Worm (Caenorhabditis elegans) whole organism, L1 larva: ENCODE results near the gene mpst-7.

Source experiments
- ama-1 ChIP-seq: fragments of 150-350 bp; optimal IDR thresholded peaks from 2 replicates; lab custom pipeline; 2014
- fos-1 ChIP-seq: fragments of 150-350 bp; optimal IDR thresholded peaks from 2 replicates; lab custom pipeline; 2014; ENCODE audit warnings: missing biosample characterization, missing genetic modification characterization
- jun-1 ChIP-seq: fragments of 150-350 bp; optimal IDR thresholded peaks from 2 replicates; lab custom pipeline; 2014; ENCODE audit warnings: missing biosample characterization, missing genetic modification reagents, missing genetic modification characterization
- lin-13 ChIP-seq: fragments of 150-350 bp; optimal IDR thresholded peaks from 2 replicates; lab custom pipeline; 2014; ENCODE audit warnings: missing biosample characterization, missing genetic modification reagents, missing genetic modification characterization
- lin-15B ChIP-seq: fragments of 150-350 bp; sonication (generic microtip); optimal IDR thresholded peaks from 3 replicates; lab custom pipeline; 2014; ENCODE audit warnings: missing biosample characterization, missing genetic modification characterization
- lir-3 ChIP-seq: sonication (generic microtip); optimal IDR thresholded peaks from 2 replicates; lab custom pipeline; 2016; ENCODE audit warnings: mild to moderate bottlenecking, missing genetic modification characterization, moderate library complexity, missing compliant biosample characterization; ENCODE audit not compliant: poor library complexity
- lsy-2 ChIP-seq, 2 experiments: fragments of 150-350 bp; optimal IDR thresholded peaks; 2 replicates each; lab custom pipeline; 2014; ENCODE audit warnings: missing biosample characterization in 2 of 2, missing genetic modification characterization in 2 of 2
- mep-1 ChIP-seq: fragments of 150-350 bp; optimal IDR thresholded peaks from 2 replicates; lab custom pipeline; 2014; ENCODE audit warnings: missing biosample characterization, missing genetic modification characterization
- pax-3 ChIP-seq: fragments of 200-800 bp; sonication (Bioruptor generic); optimal IDR thresholded peaks from 2 replicates; lab custom pipeline; 2018; ENCODE audit warnings: mild to moderate bottlenecking, missing genetic modification characterization, moderate library complexity, missing compliant biosample characterization
- rnt-1 ChIP-seq: sonication (generic microtip); optimal IDR thresholded peaks from 2 replicates; lab custom pipeline; 2016; ENCODE audit warnings: mild to moderate bottlenecking, missing genetic modification characterization, moderate library complexity, missing compliant biosample characterization
- snu-23 ChIP-seq: sonication (generic microtip); optimal IDR thresholded peaks from 2 replicates; lab custom pipeline; 2016; ENCODE audit warnings: missing genetic modification characterization, missing compliant biosample characterization
- unc-130 ChIP-seq: fragments of 150-350 bp; optimal IDR thresholded peaks from 2 replicates; lab custom pipeline; 2017; ENCODE audit warnings: missing biosample characterization, missing genetic modification characterization, inconsistent platforms
- unc-62 ChIP-seq: fragments of 150-350 bp; optimal IDR thresholded peaks from 2 replicates; lab custom pipeline; 2014; ENCODE audit warnings: missing biosample characterization, missing genetic modification reagents, missing genetic modification characterization

DNA sequence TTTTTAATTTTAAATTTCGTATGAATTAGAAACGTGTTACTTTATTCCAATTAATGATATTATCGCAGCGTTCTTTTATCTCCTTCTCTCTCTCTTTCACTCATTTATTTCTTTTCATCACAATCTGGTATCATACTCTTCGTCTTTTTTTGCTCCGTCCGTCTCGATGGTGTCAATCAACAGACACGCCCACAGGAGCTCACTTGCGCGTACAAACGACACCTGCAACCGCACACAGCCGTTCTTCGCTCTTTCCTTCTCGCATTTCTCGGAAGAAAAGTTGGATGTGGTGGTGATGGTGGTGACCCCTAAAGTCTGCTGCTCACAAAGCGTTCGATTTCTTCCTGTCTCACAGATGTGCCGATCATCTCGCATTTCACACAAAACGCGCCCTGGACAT lies 52.3 kb downstream of the mpst-7 start:
- no peak for TF ChIP-seq mep-1
- TF ChIP-seq lir-3 (tag; lab: Kevin White, UChicago), result no peak
- no peak for TF ChIP-seq snu-23 (GFP tag; lab: Kevin White, UChicago)
- TF ChIP-seq pax-3, result no peak
- TF ChIP-seq unc-130, result no peak
- no peak for TF ChIP-seq lin-13 (GFP tag; lab: Kevin White, UChicago)
- no peak for TF ChIP-seq fos-1 (tag; lab: Kevin White, UChicago)
- TF ChIP-seq lin-15B (tag; lab: Kevin White, UChicago), result no peak
- no peak for TF ChIP-seq ama-1 (lab: Kevin White, UChicago)
- no peak for TF ChIP-seq lsy-2 (tag; optimal IDR thresholded peaks at IDR 0.05; lab: Kevin White, UChicago)
- TF ChIP-seq jun-1 (tag; lab: Kevin White, UChicago), result no peak
- no peak for TF ChIP-seq unc-62 (GFP tag; lab: Kevin White, UChicago)
- TF ChIP-seq rnt-1 (tag; lab: Kevin White, UChicago), result no peak
